Worm (Caenorhabditis elegans): ENCODE results near the gene srx-21.

- TF ChIP-seq pha-2 (tag; optimal IDR thresholded peaks at IDR 0.05) (no peak), elt-2 (tag; optimal IDR thresholded peaks at IDR 0.05) (no peak), hlh-13 (GFP tag; optimal IDR thresholded peaks at IDR 0.05) (no peak), eyg-1 (tag; optimal IDR thresholded peaks at IDR 0.05) (no peak), pqm-1 (tag; optimal IDR thresholded peaks at IDR 0.05) (no peak), dmd-4 (tag; optimal IDR thresholded peaks at IDR 0.05; ENCODE audit: borderline replicate concordance) (no peak), ceh-14 (tag; optimal IDR thresholded peaks at IDR 0.05) (no peak), pha-4 (tag; optimal IDR thresholded peaks at IDR 0.05) (no peak), che-1 (tag; optimal IDR thresholded peaks at IDR 0.05) (no peak)
Observed at ce11 chrV:634855-635254, 42.0 kb upstream of the srx-21 start, which contains the start of gene F48G7.10.
